Worm (Caenorhabditis elegans) whole organism, young adult: ENCODE data around the gene fbxa-96.

Experiments
- F49E8.2 ChIP-seq: sonication (generic microtip); optimal IDR thresholded peaks from 3 replicates; lab custom pipeline; 2017; ENCODE audit warnings: missing genetic modification characterization, mild to moderate bottlenecking, missing compliant biosample characterization, antibody characterized with exemption, moderate library complexity; ENCODE audit not compliant: insufficient read depth
- nfya-1 ChIP-seq: sonication (generic microtip); optimal IDR thresholded peaks from 2 replicates; lab custom pipeline; 2017; ENCODE audit warnings: antibody characterized with exemption, missing compliant biosample characterization, missing genetic modification characterization, borderline replicate concordance; ENCODE audit not compliant: insufficient read depth
- snpc-4 ChIP-seq, 5 experiments: fragments of 150-350 bp in 1 of 5; sonication (generic microtip) in 4 of 5; optimal IDR thresholded peaks; 2 replicates each; lab custom pipeline; 2014 to 2018; ENCODE audit warnings: missing genetic modification characterization in 5 of 5, missing biosample characterization in 3 of 5, antibody characterized with exemption in 2 of 5, mild to moderate bottlenecking in 2 of 5, missing compliant biosample characterization in 2 of 5, missing genotype in 2 of 5, moderate library complexity in 2 of 5, missing genetic modification reagents in 1 of 5
- unc-62 ChIP-seq: fragments of 150-350 bp; optimal IDR thresholded peaks from 2 replicates; lab custom pipeline; 2014; ENCODE audit warnings: missing biosample characterization, missing genetic modification reagents, missing genetic modification characterization
- ztf-18 ChIP-seq: sonication (generic microtip); optimal IDR thresholded peaks from 2 replicates; lab custom pipeline; 2016; ENCODE audit warnings: missing genotype, mild to moderate bottlenecking, missing genetic modification characterization, missing compliant biosample characterization

ce11 chrX:15036287-15036686 is 23.9 kb downstream of the fbxa-96 start:
- TF ChIP-seq F49E8.2 (tag; lab: Kevin White, UChicago) (no peak), nfya-1 (tag; lab: Kevin White, UChicago) (no peak), unc-62 (no peak), snpc-4 (GFP tag; optimal IDR thresholded peaks at IDR 0.05; lab: Kevin White, UChicago) (no peak), snpc-4 (tag; optimal IDR thresholded peaks at IDR 0.05; lab: Kevin White, UChicago) (no peak), ztf-18 (tag; lab: Kevin White, UChicago) (no peak)
